Worm (Caenorhabditis elegans) whole organism, L4 larva: ENCODE results near the gene T10B10.8.

ENCODE experiments used
- T26A8.4 ChIP-seq: fragments of 200-800 bp; sonication (Bioruptor generic); IDR thresholded peaks from 2 replicates; pipeline ENCODE4 v1.3.6; 2022; ENCODE audit warnings: missing genetic modification characterization, missing compliant biosample characterization
- Y105C5A.15 ChIP-seq: fragments of 200-800 bp; sonication (Bioruptor generic); IDR thresholded peaks from 2 replicates; pipeline ENCODE4 v1.3.6; 2022; ENCODE audit warnings: missing genetic modification characterization, missing compliant biosample characterization
- ZK337.2 ChIP-seq: fragments of 200-800 bp; sonication (Bioruptor generic); IDR thresholded peaks from 2 replicates; pipeline ENCODE4 v1.3.6; 2022; ENCODE audit warnings: missing genetic modification reagents, missing genetic modification characterization, missing compliant biosample characterization
- aha-1 ChIP-seq: fragments of 150-350 bp; peaks from one replicate; lab custom pipeline; 2014; ENCODE audit warnings: missing biosample characterization, missing genetic modification characterization
- arid-1 ChIP-seq: fragments of 200-800 bp; sonication (Bioruptor generic); conservative IDR thresholded peaks from 2 replicates; pipeline ENCODE4 v1.3.6; 2022; ENCODE audit warnings: missing genetic modification reagents, missing genetic modification characterization, missing compliant biosample characterization
- ceh-20 ChIP-seq: fragments of 200-800 bp; sonication (Bioruptor generic); IDR thresholded peaks from 2 replicates; pipeline ENCODE4 v1.3.6; 2022; ENCODE audit warnings: missing genetic modification reagents, missing genetic modification characterization, missing compliant biosample characterization
- ceh-44 ChIP-seq: fragments of 200-800 bp; sonication (Bioruptor generic); IDR thresholded peaks from 2 replicates; pipeline ENCODE4 v1.3.6; 2022; ENCODE audit warnings: missing genetic modification reagents, missing genetic modification characterization, missing compliant biosample characterization
- cey-2 ChIP-seq: sonication (generic microtip); optimal IDR thresholded peaks from 3 replicates; lab custom pipeline; 2017; ENCODE audit warnings: missing genetic modification characterization, mild to moderate bottlenecking, missing compliant biosample characterization, antibody characterized with exemption, borderline replicate concordance; ENCODE audit not compliant: insufficient read depth
- ctbp-1 ChIP-seq: fragments of 200-800 bp; sonication (Bioruptor generic); IDR thresholded peaks from 2 replicates; pipeline ENCODE4 v1.3.6; 2022; ENCODE audit warnings: missing genetic modification reagents, missing genetic modification characterization, missing compliant biosample characterization
- dmd-6 ChIP-seq: fragments of 200-800 bp; sonication (Bioruptor generic); IDR thresholded peaks from 2 replicates; pipeline ENCODE4 v1.3.6; 2022; ENCODE audit warnings: missing genetic modification reagents, missing genetic modification characterization, missing compliant biosample characterization
- dmd-9 ChIP-seq: fragments of 200-800 bp; sonication (Bioruptor generic); IDR thresholded peaks from 2 replicates; pipeline ENCODE4 v1.3.6; 2022; ENCODE audit warnings: missing genetic modification reagents, missing genetic modification characterization, missing compliant biosample characterization
- dpl-1 ChIP-seq: fragments of 150-350 bp; optimal IDR thresholded peaks from 2 replicates; lab custom pipeline; 2014; ENCODE audit warnings: missing biosample characterization, missing genetic modification reagents, missing genetic modification characterization
- gei-8 ChIP-seq: fragments of 200-800 bp; sonication (Bioruptor generic); optimal IDR thresholded peaks from 2 replicates; lab custom pipeline; 2018; ENCODE audit warnings: mild to moderate bottlenecking, missing genetic modification characterization, missing compliant biosample characterization
- hlh-11 ChIP-seq: fragments of 200-800 bp; sonication (Bioruptor generic); optimal IDR thresholded peaks from 2 replicates; lab custom pipeline; 2018; ENCODE audit warnings: mild to moderate bottlenecking, missing genetic modification characterization, missing compliant biosample characterization
- lin-38 ChIP-seq: fragments of 200-800 bp; sonication (Bioruptor generic); IDR thresholded peaks from 2 replicates; pipeline ENCODE4 v1.3.6; 2022; ENCODE audit warnings: missing genetic modification reagents, missing genetic modification characterization, missing compliant biosample characterization
- mdt-29 ChIP-seq: fragments of 200-800 bp; sonication (Bioruptor generic); IDR thresholded peaks from 2 replicates; pipeline ENCODE4 v1.3.6; 2022; ENCODE audit warnings: missing genetic modification reagents, missing genetic modification characterization, missing compliant biosample characterization
- mep-1 ChIP-seq: fragments of 150-350 bp; sonication (generic microtip); optimal IDR thresholded peaks from 3 replicates; lab custom pipeline; 2014; ENCODE audit warnings: missing biosample characterization, missing genetic modification characterization
- mxl-2 ChIP-seq: fragments of 200-800 bp; sonication (Bioruptor generic); conservative IDR thresholded peaks from 2 replicates; pipeline ENCODE4 v1.3.6; 2022; ENCODE audit warnings: missing genetic modification reagents, missing genetic modification characterization, missing compliant biosample characterization
- nhr-28 ChIP-seq: fragments of 150-350 bp; optimal IDR thresholded peaks from 2 replicates; lab custom pipeline; 2014; ENCODE audit warnings: missing biosample characterization, missing genetic modification characterization
- nhr-6 ChIP-seq: fragments of 150-350 bp; optimal IDR thresholded peaks from 2 replicates; lab custom pipeline; 2014; ENCODE audit warnings: missing biosample characterization, missing genetic modification characterization
- nhr-76 ChIP-seq: fragments of 150-350 bp; optimal IDR thresholded peaks from 2 replicates; lab custom pipeline; 2014; ENCODE audit warnings: missing biosample characterization, missing genetic modification characterization
- nhr-77 ChIP-seq: fragments of 150-350 bp; optimal IDR thresholded peaks from 2 replicates; lab custom pipeline; 2014; ENCODE audit warnings: missing biosample characterization, missing genetic modification characterization
- pha-4 ChIP-seq, 2 experiments: fragments of 150-350 bp in 1 of 2; fragments of 200-800 bp in 1 of 2; sonication (Bioruptor generic) in 1 of 2; IDR thresholded peaks in 1 of 2; optimal IDR thresholded peaks in 1 of 2; 2 replicates each; pipeline versions ENCODE4 v1.3.6 to Lab custom; 2014 to 2022; ENCODE audit warnings: missing genetic modification characterization in 2 of 2, missing genetic modification reagents in 2 of 2, missing biosample characterization in 1 of 2, missing compliant biosample characterization in 1 of 2
- php-3 ChIP-seq: fragments of 200-800 bp; sonication (Bioruptor generic); IDR thresholded peaks from 2 replicates; pipeline ENCODE4 v1.3.6; 2022; ENCODE audit warnings: missing genetic modification reagents, missing genetic modification characterization, missing compliant biosample characterization
- pqm-1 ChIP-seq: sonication (generic microtip); optimal IDR thresholded peaks from 2 replicates; lab custom pipeline; 2017; ENCODE audit warnings: missing biosample characterization, missing genetic modification characterization
- set-16 ChIP-seq: fragments of 200-800 bp; sonication (Bioruptor generic); IDR thresholded peaks from 2 replicates; pipeline ENCODE4 v1.3.6; 2022; ENCODE audit warnings: missing genetic modification reagents, missing genetic modification characterization, missing compliant biosample characterization
- skn-1 ChIP-seq: fragments of 150-350 bp; optimal IDR thresholded peaks from 2 replicates; lab custom pipeline; 2014; ENCODE audit warnings: missing biosample characterization, missing genetic modification characterization
- snpc-1.2 ChIP-seq: fragments of 200-800 bp; sonication (Bioruptor generic); IDR thresholded peaks from 2 replicates; pipeline ENCODE4 v1.3.6; 2022; ENCODE audit warnings: missing genetic modification reagents, missing genetic modification characterization, missing compliant biosample characterization
- spr-3 ChIP-seq: fragments of 200-800 bp; sonication (Bioruptor generic); optimal IDR thresholded peaks from 2 replicates; lab custom pipeline; 2018; ENCODE audit warnings: mild to moderate bottlenecking, missing genetic modification characterization, missing compliant biosample characterization
- tra-1 ChIP-seq: fragments of 200-800 bp; sonication (Bioruptor generic); IDR thresholded peaks from 2 replicates; pipeline ENCODE4 v1.3.6; 2022; ENCODE audit warnings: missing genetic modification reagents, missing genetic modification characterization, missing compliant biosample characterization
- unc-130 ChIP-seq: sonication (generic microtip); optimal IDR thresholded peaks from 2 replicates; lab custom pipeline; 2016; ENCODE audit warnings: missing genetic modification reagents, missing genetic modification characterization, missing compliant biosample characterization
- unc-62 ChIP-seq, 3 experiments: fragments of 150-350 bp in 1 of 3; sonication (generic microtip); optimal IDR thresholded peaks in 2 of 3; peaks in 1 of 3; 1 replicate in 1 of 3; 2 replicates in 2 of 3; lab custom pipeline; 2014 to 2017; ENCODE audit warnings: missing biosample characterization in 3 of 3, missing genetic modification characterization in 3 of 3, missing genetic modification reagents in 3 of 3, missing genotype in 1 of 3
- zfp-3 ChIP-seq: fragments of 200-800 bp; sonication (Bioruptor generic); conservative IDR thresholded peaks from 2 replicates; pipeline ENCODE4 v1.3.6; 2022; ENCODE audit warnings: missing genetic modification reagents, missing genetic modification characterization, missing compliant biosample characterization
- zip-2 ChIP-seq: fragments of 150-350 bp; optimal IDR thresholded peaks from 2 replicates; lab custom pipeline; 2014; ENCODE audit warnings: missing biosample characterization, missing genetic modification characterization

The T10B10.8 gene

ce11 chrX:15167692-15168091 is 1.7 kb upstream of the T10B10.8 start (continued):
- TF ChIP-seq ZK337.2 (GFP tag; lab: Robert Waterston, UW) (no peak), nhr-28 (tag; lab: Kevin White, UChicago) (peak; percentile 77), hlh-11 (tag; lab: Kevin White, UChicago) (peak; percentile 51), nhr-77 (peak; percentile 62), dmd-9 (GFP tag; lab: Robert Waterston, UW) (no peak), dmd-6 (GFP tag; lab: Robert Waterston, UW) (peak; percentile 71), T26A8.4 (GFP tag; lab: Robert Waterston, UW) (no peak), snpc-1.2 (GFP tag; lab: Robert Waterston, UW) (no peak), skn-1 (no peak)

- TF ChIP-seq pha-4 (GFP tag; IDR thresholded peaks at IDR 0.05; lab: Robert Waterston, UW) (no peak), pha-4 (tag; optimal IDR thresholded peaks at IDR 0.05; lab: Kevin White, UChicago) (no peak)
- TF ChIP-seq, all 104 proteins: peak for 0
Measured at ce11 chrX:15164108-15164507, 1.9 kb downstream of the T10B10.8 start, which contains the start of gene T10B10.9. TSS of gene T10B10.9 (plus strand) at chrX:15164408.

ce11 chrX:15163118-15163517 is 2.9 kb downstream of the T10B10.8 start:
- TF ChIP-seq unc-62 (GFP tag; optimal IDR thresholded peaks at IDR 0.05 in 1 of 2; lab: Kevin White, UChicago) (peak in 1 of 2 experiments; percentile 96), unc-62 (tag; optimal IDR thresholded peaks at IDR 0.05; lab: Kevin White, UChicago) (no peak), Y105C5A.15 (GFP tag; lab: Robert Waterston, UW) (no peak)

- TF ChIP-seq spr-3 (GFP tag; lab: Kevin White, UChicago): no peak
- no peak for TF ChIP-seq ceh-44 (GFP tag; lab: Robert Waterston, UW)
- no peak for TF ChIP-seq pha-4 (GFP tag; IDR thresholded peaks at IDR 0.05; lab: Robert Waterston, UW)
- TF ChIP-seq pha-4 (tag; optimal IDR thresholded peaks at IDR 0.05; lab: Kevin White, UChicago): no peak
- TF ChIP-seq mep-1 (tag; lab: Kevin White, UChicago): no peak
- no peak for TF ChIP-seq zfp-3
- TF ChIP-seq mxl-2 (GFP tag; lab: Robert Waterston, UW): no peak
- TF ChIP-seq dpl-1 (GFP tag; lab: Kevin White, UChicago): no peak
- TF ChIP-seq nhr-77: no peak
- peak; percentile 36; the same call in 1 of the 2 replicates for TF ChIP-seq ceh-20 (GFP tag; lab: Robert Waterston, UW)
- TF ChIP-seq arid-1 (GFP tag; lab: Robert Waterston, UW): no peak
- no peak for TF ChIP-seq mdt-29 (GFP tag; lab: Robert Waterston, UW)
- TF ChIP-seq unc-62 (GFP tag; optimal IDR thresholded peaks at IDR 0.05 in 1 of 2; lab: Kevin White, UChicago): peak in 1 of 2 experiments; percentile 41
- TF ChIP-seq unc-62 (tag; optimal IDR thresholded peaks at IDR 0.05; lab: Kevin White, UChicago): no peak
- TF ChIP-seq nhr-6: no peak
- no peak for TF ChIP-seq pqm-1 (tag; lab: Kevin White, UChicago)
- TF ChIP-seq snpc-1.2 (GFP tag; lab: Robert Waterston, UW): no peak
- no peak for TF ChIP-seq lin-38 (GFP tag; lab: Robert Waterston, UW)
- TF ChIP-seq zip-2: no peak
- TF ChIP-seq ctbp-1 (GFP tag; lab: Robert Waterston, UW): no peak
- TF ChIP-seq nhr-28 (tag; lab: Kevin White, UChicago): peak; percentile 2
- peak; percentile 23 for TF ChIP-seq cey-2
- TF ChIP-seq aha-1 (tag; lab: Kevin White, UChicago): no peak
- TF ChIP-seq tra-1: peak; percentile 44; the same call in 1 of the 2 replicates
Measured at ce11 chrX:15160923-15161322, 5.1 kb downstream of the T10B10.8 start.

- no peak for TF ChIP-seq gei-8 (GFP tag; lab: Kevin White, UChicago)
- no peak for TF ChIP-seq php-3 (GFP tag; lab: Robert Waterston, UW)
- peak; percentile 21; the same call in 1 of the 2 replicates for TF ChIP-seq set-16 (GFP tag; lab: Robert Waterston, UW)
- TF ChIP-seq nhr-76 (tag; lab: Kevin White, UChicago): no peak
- no peak for TF ChIP-seq unc-130 (GFP tag; lab: Kevin White, UChicago)
Measured at ce11 chrX:15159362-15159761, 6.7 kb downstream of the T10B10.8 start.
